Fruit fly (Drosophila melanogaster) whole organism, adult: ENCODE results near the gene CG12783.

Experiments used
- CG11617 ChIP-seq: fragments of 200-800 bp; sonication (Bioruptor generic); optimal IDR thresholded peaks from 2 replicates; lab custom pipeline; 2017; ENCODE audit warnings: mild to moderate bottlenecking, missing biosample characterization, missing genetic modification reagents, missing genetic modification characterization
- CG12768 ChIP-seq: fragments of 200-800 bp; sonication (Bioruptor generic); optimal IDR thresholded peaks from 2 replicates; lab custom pipeline; 2017; ENCODE audit warnings: missing biosample characterization, missing genetic modification characterization, mild to moderate bottlenecking, moderate library complexity, missing genetic modification reagents
- CG14711 ChIP-seq: fragments of 200-800 bp; sonication (Bioruptor generic); optimal IDR thresholded peaks from 2 replicates; lab custom pipeline; 2018; ENCODE audit warnings: missing biosample characterization, mild to moderate bottlenecking, missing genetic modification characterization, moderate library complexity
- CG7045 ChIP-seq: fragments of 200-800 bp; sonication (Bioruptor generic); optimal IDR thresholded peaks from 2 replicates; lab custom pipeline; 2017; ENCODE audit warnings: missing biosample characterization, mild to moderate bottlenecking, missing genetic modification characterization
- Hr96 ChIP-seq: fragments of 200-800 bp; sonication (Bioruptor generic); optimal IDR thresholded peaks from 2 replicates; lab custom pipeline; 2016; ENCODE audit warnings: missing biosample characterization, missing genetic modification characterization
- cic ChIP-seq: fragments of 200-800 bp; sonication (Bioruptor generic); optimal IDR thresholded peaks from 2 replicates; lab custom pipeline; 2017; ENCODE audit warnings: missing biosample characterization, mild to moderate bottlenecking, missing genetic modification characterization, moderate library complexity
- kay ChIP-seq: fragments of 200-800 bp; sonication (Bioruptor generic); peaks from one replicate; lab custom pipeline; 2016; ENCODE audit warnings: missing biosample characterization, missing genetic modification characterization, borderline replicate concordance
- ovo ChIP-seq: fragments of 200-800 bp; sonication (Bioruptor generic); optimal IDR thresholded peaks from 2 replicates; lab custom pipeline; 2016; ENCODE audit warnings: missing biosample characterization, missing genetic modification characterization
- tj ChIP-seq: fragments of 200-800 bp; sonication (Bioruptor generic); optimal IDR thresholded peaks from 3 replicates; lab custom pipeline; 2017; ENCODE audit warnings: missing biosample characterization, mild to moderate bottlenecking, missing genetic modification characterization, moderate library complexity

dm6 chr3R:16626899-16627432 is 13.8 kb upstream of the CG12783 start:
- TF ChIP-seq cic (GFP tag; lab: Kevin White, UChicago) (no peak), CG12768 (GFP tag; lab: Kevin White, UChicago) (no peak), kay (GFP tag; lab: Kevin White, UChicago) (no peak), CG11617 (GFP tag; lab: Kevin White, UChicago) (no peak), ovo (GFP tag; lab: Kevin White, UChicago) (no peak), CG14711 (tag; lab: Kevin White, UChicago) (no peak), CG7045 (no peak), Hr96 (GFP tag; lab: Kevin White, UChicago) (no peak), tj (GFP tag; lab: Kevin White, UChicago) (no peak)
